Fruit fly (Drosophila melanogaster): Measurements from ENCODE around the gene Tsp96F.

Gene Tsp96F

DNA sequence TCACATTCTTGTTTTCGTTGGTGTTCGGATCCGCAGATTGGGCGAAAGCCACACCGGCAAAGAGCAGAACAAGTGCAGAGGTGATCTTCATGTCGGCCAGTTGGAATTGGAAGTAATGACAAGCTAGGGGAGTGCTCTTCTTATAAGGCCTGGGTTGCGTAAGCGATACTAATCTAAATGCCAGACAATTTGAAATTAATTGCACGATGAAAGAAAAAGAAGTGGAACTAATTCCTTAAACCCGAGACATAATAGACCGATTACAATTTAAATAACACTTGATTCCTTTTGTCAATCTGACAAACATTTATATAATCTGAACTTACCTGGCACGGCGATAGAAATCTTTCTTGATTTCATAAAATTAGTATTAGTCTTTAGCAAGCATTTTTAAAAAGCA, 50.4 kb downstream of the Tsp96F start, which contains the start of gene Mst57Db:
TSS of gene Mst57Db (minus strand) at position 101 of the 400 bp plus-strand sequence.
- TF ChIP-seq Ets98B (GFP tag; IDR thresholded peaks at IDR 0.05) (no peak), CG4496 (GFP tag; IDR thresholded peaks at IDR 0.05) (no peak), fd96Ca (GFP tag; IDR thresholded peaks at IDR 0.05) (no peak)

DNA sequence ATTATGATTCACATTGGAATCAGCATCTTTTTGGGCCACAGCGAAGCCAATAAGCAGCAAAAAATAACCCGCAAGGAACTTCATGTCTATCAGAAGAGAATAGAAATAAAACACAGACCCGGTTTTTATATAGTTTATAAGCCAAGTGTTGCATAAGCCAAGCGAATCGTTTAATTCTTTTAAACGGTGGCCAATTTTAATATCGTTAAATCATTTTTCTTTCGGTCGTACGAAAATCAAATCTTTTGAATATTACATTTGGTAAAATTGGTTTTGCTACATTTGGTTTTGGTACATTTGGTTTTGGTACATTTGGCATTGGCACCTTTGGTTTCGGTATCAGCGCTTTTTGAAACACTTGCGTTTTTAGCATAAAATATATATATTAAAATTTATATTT, 51.1 kb downstream of the Tsp96F start, which contains the start of gene Sfp96F:
TSS of gene Sfp96F (minus strand) at position 101 of the 400 bp plus-strand sequence.
- no peak for TF ChIP-seq fd96Ca (GFP tag; IDR thresholded peaks at IDR 0.05)
- TF ChIP-seq CG12605 (GFP tag; IDR thresholded peaks at IDR 0.05) = no peak
- no peak for TF ChIP-seq CG9948 (tag; optimal IDR thresholded peaks at IDR 0.05)
- no peak for TF ChIP-seq gl (tag; optimal IDR thresholded peaks at IDR 0.05)

DNA sequence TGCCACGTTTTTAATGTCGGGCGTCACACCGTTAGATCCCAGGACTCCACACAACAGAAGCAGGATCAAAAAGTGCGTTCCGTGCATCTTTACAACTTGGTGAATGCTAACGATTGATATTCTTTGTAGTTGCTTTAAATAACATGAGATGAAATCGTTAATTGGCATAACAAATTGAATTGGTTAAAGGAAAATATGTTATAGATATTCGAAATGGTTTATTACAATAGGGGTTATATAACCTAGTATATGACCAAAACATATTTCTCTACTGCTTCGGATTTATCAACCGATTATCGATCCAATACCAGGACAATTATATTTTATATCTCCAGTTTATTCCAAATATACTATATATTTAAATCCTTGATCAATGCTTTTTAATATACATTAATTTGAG, 51.6 kb downstream of the Tsp96F start, which contains the start of gene Mst57Dc:
TSS of gene Mst57Dc (minus strand) at position 101 of the 400 bp plus-strand sequence.
- TF ChIP-seq gl (tag; optimal IDR thresholded peaks at IDR 0.05) = no peak
- TF ChIP-seq Snoo (tag; optimal IDR thresholded peaks at IDR 0.05) = no peak
- TF ChIP-seq Pif1B (GFP tag; optimal IDR thresholded peaks at IDR 0.05) = no peak
- no peak for TF ChIP-seq Pif1A (GFP tag; optimal IDR thresholded peaks at IDR 0.05)
- no peak for TF ChIP-seq D1 (tag; optimal IDR thresholded peaks at IDR 0.05)

All from whole organism, pupa.